Worm (Caenorhabditis elegans): Measurements from ENCODE around the gene D1086.2.

- no peak for TF ChIP-seq fos-1 (tag; optimal IDR thresholded peaks at IDR 0.05)
- no peak for TF ChIP-seq ZK337.2 (GFP tag; IDR thresholded peaks at IDR 0.05)
- TF ChIP-seq ceh-82 (tag; optimal IDR thresholded peaks at IDR 0.05): no peak
- TF ChIP-seq ama-1 (optimal IDR thresholded peaks at IDR 0.05): no peak
- no peak for TF ChIP-seq dpl-1 (GFP tag; optimal IDR thresholded peaks at IDR 0.05)
Measured at ce11 chrV:14146199-14146598, 47.7 kb upstream of the D1086.2 start, which contains the start of gene acs-10.

Measured in whole organism, L4 larva.